Worm (Caenorhabditis elegans) whole organism, L1 larva: Measurements from ENCODE around the gene C15H11.13.

Experiments
- C04F5.9 ChIP-seq: sonication (generic microtip); optimal IDR thresholded peaks from 2 replicates; lab custom pipeline; 2016; ENCODE audit warnings: missing genetic modification characterization, missing compliant biosample characterization
- C16A3.4 ChIP-seq: fragments of 150-350 bp; optimal IDR thresholded peaks from 2 replicates; lab custom pipeline; 2014; ENCODE audit warnings: missing biosample characterization, missing genetic modification characterization
- blmp-1 ChIP-seq: fragments of 150-350 bp; optimal IDR thresholded peaks from 2 replicates; lab custom pipeline; 2014; ENCODE audit warnings: missing biosample characterization, missing genetic modification characterization
- ceh-63 ChIP-seq: fragments of 200-800 bp; sonication (Bioruptor generic); optimal IDR thresholded peaks from 2 replicates; lab custom pipeline; 2018; ENCODE audit warnings: mild to moderate bottlenecking, missing genetic modification characterization, missing compliant biosample characterization
- ceh-90 ChIP-seq: sonication (generic microtip); optimal IDR thresholded peaks from 2 replicates; lab custom pipeline; 2016; ENCODE audit warnings: missing genetic modification characterization, missing compliant biosample characterization
- dpl-1 ChIP-seq, 3 experiments: fragments of 150-350 bp in 2 of 3; sonication (generic microtip) in 1 of 3; optimal IDR thresholded peaks; 2 replicates each; lab custom pipeline; 2014 to 2017; ENCODE audit warnings: missing biosample characterization in 3 of 3, missing genetic modification characterization in 3 of 3, missing genetic modification reagents in 3 of 3
- dsc-1 ChIP-seq: sonication (generic microtip); optimal IDR thresholded peaks from 2 replicates; lab custom pipeline; 2016; ENCODE audit warnings: mild to moderate bottlenecking, missing genetic modification characterization, missing compliant biosample characterization
- efl-1 ChIP-seq, 4 experiments: fragments of 150-350 bp; optimal IDR thresholded peaks in 3 of 4; peaks in 1 of 4; 1 replicate in 1 of 4; 2 replicates in 3 of 4; lab custom pipeline; 2014; ENCODE audit warnings: missing biosample characterization in 2 of 4, missing genetic modification characterization in 2 of 4, missing genetic modification reagents in 2 of 4
- egl-13 ChIP-seq: sonication (generic microtip); optimal IDR thresholded peaks from 2 replicates; lab custom pipeline; 2016; ENCODE audit warnings: missing genotype, missing genetic modification reagents, missing genetic modification characterization, missing compliant biosample characterization
- egl-27 ChIP-seq, 2 experiments: fragments of 150-350 bp in 1 of 2; sonication (generic microtip); optimal IDR thresholded peaks; 3 replicates each; lab custom pipeline; 2017 to 2018; ENCODE audit warnings: missing biosample characterization in 2 of 2, missing genetic modification characterization in 2 of 2, missing genetic modification reagents in 2 of 2
- elt-3 ChIP-seq, 6 experiments: fragments of 150-350 bp in 1 of 6; sonication (generic microtip); optimal IDR thresholded peaks; 2 replicates each; lab custom pipeline; 2017 to 2018; ENCODE audit warnings: missing biosample characterization in 6 of 6, missing genetic modification characterization in 6 of 6, inconsistent platforms in 1 of 6
- ets-5 ChIP-seq: fragments of 200-800 bp; sonication (Bioruptor generic); IDR thresholded peaks from 2 replicates; pipeline ENCODE4 v1.3.6; 2022; ENCODE audit warnings: missing genetic modification characterization, missing compliant biosample characterization
- isw-1 ChIP-seq: fragments of 200-800 bp; sonication (Bioruptor generic); IDR thresholded peaks from 2 replicates; pipeline ENCODE4 v1.3.6; 2022; ENCODE audit warnings: missing genetic modification characterization, missing compliant biosample characterization
- jun-1 ChIP-seq: fragments of 150-350 bp; optimal IDR thresholded peaks from 2 replicates; lab custom pipeline; 2014; ENCODE audit warnings: missing biosample characterization, missing genetic modification reagents, missing genetic modification characterization
- lin-13 ChIP-seq: fragments of 150-350 bp; optimal IDR thresholded peaks from 2 replicates; lab custom pipeline; 2014; ENCODE audit warnings: missing biosample characterization, missing genetic modification reagents, missing genetic modification characterization
- lin-35 ChIP-seq, 2 experiments: fragments of 150-350 bp; optimal IDR thresholded peaks; 2 replicates each; lab custom pipeline; 2014; ENCODE audit warnings: missing biosample characterization in 2 of 2, missing genetic modification characterization in 2 of 2, missing genetic modification reagents in 2 of 2
- lin-39 ChIP-seq: fragments of 150-350 bp; optimal IDR thresholded peaks from 2 replicates; lab custom pipeline; 2014; ENCODE audit warnings: missing biosample characterization, missing genetic modification reagents, missing genetic modification characterization
- mab-9 ChIP-seq: fragments of 200-800 bp; sonication (Bioruptor generic); IDR thresholded peaks from 2 replicates; pipeline ENCODE4 v1.3.6; 2022; ENCODE audit warnings: missing genetic modification reagents, missing genetic modification characterization, missing compliant biosample characterization
- mdl-1 ChIP-seq, 2 experiments: fragments of 150-350 bp; optimal IDR thresholded peaks; 2 replicates each; lab custom pipeline; 2014 to 2017; ENCODE audit warnings: missing biosample characterization in 2 of 2, missing genetic modification characterization in 2 of 2, inconsistent platforms in 1 of 2
- mep-1 ChIP-seq: fragments of 150-350 bp; optimal IDR thresholded peaks from 2 replicates; lab custom pipeline; 2014; ENCODE audit warnings: missing biosample characterization, missing genetic modification characterization
- nhr-11 ChIP-seq: fragments of 150-350 bp; optimal IDR thresholded peaks from 2 replicates; lab custom pipeline; 2014; ENCODE audit warnings: missing biosample characterization, missing genetic modification characterization
- nhr-12 ChIP-seq: sonication (generic microtip); optimal IDR thresholded peaks from 2 replicates; lab custom pipeline; 2017; ENCODE audit warnings: missing biosample characterization, missing genetic modification characterization
- nhr-20 ChIP-seq: sonication (generic microtip); optimal IDR thresholded peaks from 2 replicates; lab custom pipeline; 2016; ENCODE audit warnings: mild to moderate bottlenecking, missing genetic modification characterization, missing compliant biosample characterization
- nhr-28 ChIP-seq: fragments of 150-350 bp; optimal IDR thresholded peaks from 2 replicates; lab custom pipeline; 2014; ENCODE audit warnings: missing biosample characterization, missing genetic modification characterization
- nhr-76 ChIP-seq: sonication (generic microtip); optimal IDR thresholded peaks from 2 replicates; lab custom pipeline; 2017; ENCODE audit warnings: missing biosample characterization, missing genetic modification characterization
- nhr-77 ChIP-seq: fragments of 150-350 bp; optimal IDR thresholded peaks from 2 replicates; lab custom pipeline; 2014; ENCODE audit warnings: missing biosample characterization, missing genetic modification characterization
- nhr-84 ChIP-seq: sonication (generic microtip); optimal IDR thresholded peaks from 2 replicates; lab custom pipeline; 2017; ENCODE audit warnings: missing biosample characterization, missing genetic modification characterization
- nhr-90 ChIP-seq: sonication (generic microtip); optimal IDR thresholded peaks from 2 replicates; lab custom pipeline; 2016; ENCODE audit warnings: mild to moderate bottlenecking, missing genetic modification characterization, missing compliant biosample characterization; ENCODE audit not compliant: poor library complexity
- pag-3 ChIP-seq: sonication (generic microtip); optimal IDR thresholded peaks from 2 replicates; lab custom pipeline; 2017; ENCODE audit warnings: missing genetic modification characterization, mild to moderate bottlenecking, missing compliant biosample characterization, antibody characterized with exemption, borderline replicate concordance; ENCODE audit not compliant: insufficient read depth
- pax-3 ChIP-seq: fragments of 200-800 bp; sonication (Bioruptor generic); optimal IDR thresholded peaks from 2 replicates; lab custom pipeline; 2018; ENCODE audit warnings: mild to moderate bottlenecking, missing genetic modification characterization, moderate library complexity, missing compliant biosample characterization
- pqm-1 ChIP-seq: sonication (generic microtip); optimal IDR thresholded peaks from 3 replicates; lab custom pipeline; 2017; ENCODE audit warnings: missing biosample characterization, missing genetic modification characterization
- snu-23 ChIP-seq: sonication (generic microtip); optimal IDR thresholded peaks from 2 replicates; lab custom pipeline; 2016; ENCODE audit warnings: missing genetic modification characterization, missing compliant biosample characterization
- sox-4 ChIP-seq: sonication (generic microtip); optimal IDR thresholded peaks from 2 replicates; lab custom pipeline; 2016; ENCODE audit warnings: missing genetic modification characterization, missing compliant biosample characterization
- unc-98 ChIP-seq: fragments of 200-800 bp; sonication (Bioruptor generic); IDR thresholded peaks from 2 replicates; pipeline ENCODE4 v1.3.6; 2022; ENCODE audit warnings: missing genetic modification characterization, missing compliant biosample characterization
- ztf-4 ChIP-seq: fragments of 150-350 bp; optimal IDR thresholded peaks from 2 replicates; lab custom pipeline; 2014; ENCODE audit warnings: missing biosample characterization, missing genetic modification characterization

Gene C15H11.13

DNA sequence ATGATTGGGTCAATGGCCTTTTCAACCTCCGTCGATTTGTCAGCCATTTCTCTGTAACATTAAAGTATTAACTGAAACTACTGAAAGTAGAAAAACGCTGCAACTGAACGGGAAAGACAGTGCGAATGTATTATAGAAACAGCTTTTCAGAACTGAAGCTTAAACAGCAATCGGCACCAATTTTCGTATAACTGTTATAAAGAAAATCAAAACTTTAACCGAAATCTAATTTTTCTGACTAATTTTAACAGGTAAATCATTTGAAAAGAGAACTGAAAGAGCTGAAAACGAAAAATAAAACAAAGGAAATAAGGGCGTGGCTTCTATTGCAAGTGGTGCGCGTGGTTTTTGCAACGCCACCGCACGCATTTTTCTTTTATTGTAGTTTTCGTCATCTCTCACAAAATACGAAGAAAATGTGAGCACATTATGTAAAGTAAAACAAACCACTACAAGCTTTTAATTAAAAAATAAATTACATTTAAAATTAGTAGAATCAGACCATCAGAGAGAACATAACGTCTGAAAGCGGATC lies 30.2 kb downstream of the C15H11.13 start, which contains the start of gene rrsr-1 (continued):
- TF ChIP-seq ceh-63, result no peak
- no peak for TF ChIP-seq snu-23
- no peak for TF ChIP-seq mep-1
- no peak for TF ChIP-seq pag-3 (tag; lab: Kevin White, UChicago)
- no peak for TF ChIP-seq mdl-1 (tag; optimal IDR thresholded peaks at IDR 0.05; lab: Kevin White, UChicago)
- no peak for TF ChIP-seq lin-13
- TF ChIP-seq nhr-20 (tag; lab: Kevin White, UChicago), result peak; percentile 47
- peak; percentile 23 for TF ChIP-seq C16A3.4 (tag; lab: Kevin White, UChicago)
- TF ChIP-seq nhr-11 (tag; lab: Kevin White, UChicago), result peak; percentile 2
- TF ChIP-seq lin-35 (GFP tag; optimal IDR thresholded peaks at IDR 0.05; lab: Kevin White, UChicago), result peak in 1 of 2 experiments; percentile 54
- peak; percentile 36 for TF ChIP-seq dsc-1 (tag; lab: Kevin White, UChicago)
- no peak for TF ChIP-seq nhr-28
- TF ChIP-seq nhr-77, result no peak
- TF ChIP-seq nhr-12, result no peak
- TF ChIP-seq ceh-90, result no peak
- peak; percentile 49 to 58 for TF ChIP-seq efl-1 (optimal IDR thresholded peaks at IDR 0.05; lab: Kevin White, UChicago)
- peak; percentile 32 to 96 for TF ChIP-seq efl-1 (GFP tag; optimal IDR thresholded peaks at IDR 0.05 in 1 of 2; lab: Kevin White, UChicago)
- TF ChIP-seq isw-1 (GFP tag; lab: Robert Waterston, UW), result peak; percentile 3; the same call in 1 of the 2 replicates
- TF ChIP-seq nhr-76 (tag; lab: Kevin White, UChicago), result no peak
- TF ChIP-seq egl-13 (tag; lab: Kevin White, UChicago), result no peak
- peak; percentile 21 for TF ChIP-seq blmp-1 (tag; lab: Kevin White, UChicago)
- TF ChIP-seq dpl-1 (GFP tag; optimal IDR thresholded peaks at IDR 0.05; lab: Kevin White, UChicago), result peak; percentile 35 to 47 (median 41)
- no peak for TF ChIP-seq pqm-1
- no peak for TF ChIP-seq egl-27 (tag; optimal IDR thresholded peaks at IDR 0.05; lab: Kevin White, UChicago)
- TF ChIP-seq jun-1 (tag; lab: Kevin White, UChicago), result no peak
- TF ChIP-seq elt-3 (tag; optimal IDR thresholded peaks at IDR 0.05; lab: Kevin White, UChicago), result no peak
- TF ChIP-seq lin-39 (tag; lab: Kevin White, UChicago), result peak; percentile 6
- peak; percentile 60 for TF ChIP-seq nhr-90 (tag; lab: Kevin White, UChicago)
- no peak for TF ChIP-seq C04F5.9 (tag; lab: Kevin White, UChicago)
- no peak for TF ChIP-seq ets-5 (GFP tag; lab: Robert Waterston, UW)
- TF ChIP-seq mab-9, result no peak
- TF ChIP-seq nhr-84, result no peak
- TF ChIP-seq, all 84 proteins: peak for 28

DNA sequence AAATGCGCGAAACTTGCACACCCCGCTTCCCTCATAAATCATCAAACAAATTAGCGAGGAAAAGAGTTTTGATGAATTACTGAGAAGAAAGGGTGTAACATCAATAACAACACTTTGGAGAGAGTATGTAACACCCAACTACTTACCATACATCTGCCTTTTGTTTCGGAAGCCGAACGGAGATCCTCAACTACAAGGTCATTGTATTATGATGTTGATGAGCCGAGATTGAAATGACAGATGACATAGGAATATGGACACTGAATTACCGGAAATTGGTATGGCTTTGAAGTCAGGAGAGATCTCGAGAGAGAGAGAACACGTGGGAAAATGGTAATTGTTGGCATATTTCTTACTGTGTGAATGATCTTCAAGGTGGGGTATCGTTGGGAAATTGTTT lies 31.2 kb downstream of the C15H11.13 start:
- TF ChIP-seq lin-35 (GFP tag; optimal IDR thresholded peaks at IDR 0.05; lab: Kevin White, UChicago) (no peak), nhr-77 (no peak), dpl-1 (GFP tag; optimal IDR thresholded peaks at IDR 0.05; lab: Kevin White, UChicago) (no peak), ztf-4 (tag; lab: Kevin White, UChicago) (no peak), nhr-20 (tag; lab: Kevin White, UChicago) (no peak)

DNA sequence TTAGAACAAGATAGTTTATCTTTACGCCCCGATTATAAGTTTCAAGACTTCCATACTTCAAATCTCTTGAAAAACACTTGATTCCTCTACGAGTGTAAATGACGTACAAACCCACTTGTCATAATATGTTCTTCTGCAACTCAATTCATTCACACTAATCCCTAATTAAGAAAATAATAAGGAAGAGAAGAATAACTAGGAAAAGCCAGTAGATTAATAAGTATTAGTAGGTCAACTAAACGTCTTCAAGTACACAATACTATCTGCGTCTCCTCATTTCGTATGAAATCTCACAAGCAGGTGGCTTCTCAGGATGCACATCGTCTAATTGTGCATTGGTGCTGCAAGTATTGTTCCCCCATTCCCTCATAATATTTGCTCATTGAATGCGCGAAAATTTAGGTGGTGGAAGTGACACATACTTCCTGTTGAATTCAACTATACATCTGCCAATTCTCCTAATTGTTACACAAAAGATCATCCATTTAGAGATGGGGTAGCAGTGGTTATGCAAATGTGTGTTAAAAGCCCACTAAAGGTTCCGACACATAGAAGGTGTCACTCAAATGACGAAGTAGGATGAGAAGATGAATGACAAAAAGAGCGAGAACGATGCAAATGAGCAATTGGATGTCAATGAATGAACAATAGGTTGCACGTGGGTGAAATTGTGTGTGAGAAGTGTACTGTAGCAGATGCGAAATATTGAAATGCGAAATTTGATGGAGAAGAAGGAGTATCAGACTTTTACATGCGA lies 32.4 kb downstream of the C15H11.13 start:
- TF ChIP-seq dsc-1 (tag; lab: Kevin White, UChicago) (peak; percentile 96), pax-3 (tag; lab: Kevin White, UChicago) (peak; percentile 77), lin-35 (GFP tag; optimal IDR thresholded peaks at IDR 0.05; lab: Kevin White, UChicago) (no peak), unc-98 (GFP tag; lab: Robert Waterston, UW) (no peak), sox-4 (tag; lab: Kevin White, UChicago) (peak; percentile 3)
- TF ChIP-seq, all 84 proteins: peak for 3
